Worm (Caenorhabditis elegans): ENCODE data around the gene R13H4.5.

The R13H4.5 gene

ce11 chrV:11844828-11845227 is 15.6 kb upstream of the R13H4.5 start:
- TF ChIP-seq F37B4.10 (GFP tag; IDR thresholded peaks at IDR 0.05), result no peak
- TF ChIP-seq F33H1.4 (GFP tag; IDR thresholded peaks at IDR 0.05), result no peak
- no peak for TF ChIP-seq snpc-4 (GFP tag; optimal IDR thresholded peaks at IDR 0.05)
- no peak for TF ChIP-seq snpc-4 (tag; optimal IDR thresholded peaks at IDR 0.05)
- peak; percentile 42; the same call in 1 of the 2 replicates for TF ChIP-seq ekl-4 (GFP tag; IDR thresholded peaks at IDR 0.05)
- TF ChIP-seq Y67H2A.10 (GFP tag; conservative IDR thresholded peaks at IDR 0.05), result no peak
- no peak for TF ChIP-seq ztf-28 (GFP tag; IDR thresholded peaks at IDR 0.05)
- no peak for TF ChIP-seq Y95B8A.8 (GFP tag; IDR thresholded peaks at IDR 0.05)
- TF ChIP-seq ZK185.1 (tag; optimal IDR thresholded peaks at IDR 0.05; ENCODE audit: poor library complexity, severe bottlenecking), result no peak
- no peak for TF ChIP-seq ztf-3 (GFP tag; optimal IDR thresholded peaks at IDR 0.05)
- TF ChIP-seq snpc-1.3 (tag; optimal IDR thresholded peaks at IDR 0.05; ENCODE audit: insufficient read depth), result no peak
- no peak for TF ChIP-seq mel-28 (tag; optimal IDR thresholded peaks at IDR 0.05; ENCODE audit: borderline replicate concordance)
- no peak for TF ChIP-seq ets-4 (GFP tag; optimal IDR thresholded peaks at IDR 0.05)
- no peak for TF ChIP-seq pha-4 (tag; optimal IDR thresholded peaks at IDR 0.05)
- no peak for TF ChIP-seq T26A5.8 (tag; optimal IDR thresholded peaks at IDR 0.05)
- TF ChIP-seq B0035.1 (tag; optimal IDR thresholded peaks at IDR 0.05), result no peak
- 0 out of 2 replicates have a peak, but pooled peaks have one; percentile 48 for TF ChIP-seq K11D2.4 (GFP tag; IDR thresholded peaks at IDR 0.05)
- TF ChIP-seq cebp-1 (GFP tag; IDR thresholded peaks at IDR 0.05), result no peak
- TF ChIP-seq cebp-1 (tag; optimal IDR thresholded peaks at IDR 0.05), result no peak
- TF ChIP-seq tbp1 (GFP tag; optimal IDR thresholded peaks at IDR 0.05), result peak; percentile 5
- TF ChIP-seq somi-1 (GFP tag; optimal IDR thresholded peaks at IDR 0.05), result no peak
- TF ChIP-seq F52B5.7 (tag; optimal IDR thresholded peaks at IDR 0.05), result no peak
- no peak for TF ChIP-seq sptf-2 (GFP tag; optimal IDR thresholded peaks at IDR 0.05)
- TF ChIP-seq mcd-1 (GFP tag; IDR thresholded peaks at IDR 0.05), result 0 out of 2 replicates have a peak, but pooled peaks have one; percentile 30
- no peak for TF ChIP-seq dpl-1 (GFP tag; optimal IDR thresholded peaks at IDR 0.05)
- no peak for TF ChIP-seq nhr-179 (tag; optimal IDR thresholded peaks at IDR 0.05)
- TF ChIP-seq hsf-1 (GFP tag; IDR thresholded peaks at IDR 0.05), result no peak
- no peak for TF ChIP-seq lsl-1 (GFP tag; optimal IDR thresholded peaks at IDR 0.05)
- no peak for TF ChIP-seq ztf-22 (GFP tag; optimal IDR thresholded peaks at IDR 0.05)
- no peak for TF ChIP-seq C17E4.6 (GFP tag; IDR thresholded peaks at IDR 0.05)
- no peak for TF ChIP-seq D2030.7 (GFP tag; IDR thresholded peaks at IDR 0.05)
- no peak for TF ChIP-seq madf-3 (GFP tag; IDR thresholded peaks at IDR 0.05)
- TF ChIP-seq egl-18 (GFP tag; IDR thresholded peaks at IDR 0.05), result no peak
- TF ChIP-seq fkh-3 (tag; optimal IDR thresholded peaks at IDR 0.05), result no peak
- no peak for TF ChIP-seq egrh-3 (GFP tag; IDR thresholded peaks at IDR 0.05)
- peak; percentile 45; the same call in 1 of the 2 replicates for TF ChIP-seq hmg-1.2 (GFP tag; IDR thresholded peaks at IDR 0.05)
- TF ChIP-seq zfh-2 (GFP tag; conservative IDR thresholded peaks at IDR 0.05), result peak; percentile 88
- peak; percentile 48; the same call in 1 of the 2 replicates for TF ChIP-seq dox-1 (GFP tag; IDR thresholded peaks at IDR 0.05)
- TF ChIP-seq ztf-26 (tag; optimal IDR thresholded peaks at IDR 0.05), result no peak
- TF ChIP-seq chd-7 (tag; optimal IDR thresholded peaks at IDR 0.05), result peak; percentile 12
- no peak for TF ChIP-seq Y79H2A.3 (GFP tag; conservative IDR thresholded peaks at IDR 0.05)
- TF ChIP-seq ccch-3 (GFP tag; optimal IDR thresholded peaks at IDR 0.05), result no peak
- peak; percentile 31 for TF ChIP-seq nhr-80 (tag; optimal IDR thresholded peaks at IDR 0.05)
- no peak for TF ChIP-seq lin-35 (GFP tag; optimal IDR thresholded peaks at IDR 0.05)
- no peak for TF ChIP-seq gei-17 (GFP tag; optimal IDR thresholded peaks at IDR 0.05)
- no peak for TF ChIP-seq F22D6.2 (tag; optimal IDR thresholded peaks at IDR 0.05)
- peak; percentile 38 for TF ChIP-seq K12H6.12 (tag; optimal IDR thresholded peaks at IDR 0.05)
- TF ChIP-seq ceh-91 (GFP tag; IDR thresholded peaks at IDR 0.05), result no peak
- no peak for TF ChIP-seq mxl-1 (tag; optimal IDR thresholded peaks at IDR 0.05)
- no peak for TF ChIP-seq C06A6.2 (GFP tag; conservative IDR thresholded peaks at IDR 0.05)
